Fruit fly (Drosophila melanogaster) whole organism, embryonic: ENCODE results near the gene Pebp1.

ENCODE experiments used
- Ada2b ChIP-seq: fragments of 200-800 bp; sonication (Bioruptor generic); IDR thresholded peaks from 2 replicates; pipeline ENCODE4 v1.3.6; 2022; ENCODE audit warnings: missing biosample characterization, missing genetic modification characterization
- Blimp-1 ChIP-seq: fragments of 200-800 bp; sonication (Bioruptor generic); optimal IDR thresholded peaks from 3 replicates; lab custom pipeline; 2018; ENCODE audit warnings: missing biosample characterization, missing genetic modification characterization, mild to moderate bottlenecking, moderate library complexity, missing genetic modification reagents
- C15 ChIP-seq: fragments of 200-800 bp; sonication (Bioruptor generic); IDR thresholded peaks from 3 replicates; pipeline ENCODE4 v1.3.6; 2022; ENCODE audit warnings: missing biosample characterization, missing genetic modification characterization
- CG1024 ChIP-seq: fragments of 200-800 bp; sonication (Bioruptor generic); IDR thresholded peaks from 2 replicates; pipeline ENCODE4 v1.3.6; 2022; ENCODE audit warnings: missing biosample characterization, missing genetic modification characterization
- CG11247 ChIP-seq: fragments of 200-800 bp; sonication (Bioruptor generic); IDR thresholded peaks from 2 replicates; pipeline ENCODE4 v1.3.6; 2022; ENCODE audit warnings: missing biosample characterization, missing genetic modification characterization
- CG13123 ChIP-seq: fragments of 200-800 bp; sonication (Bioruptor generic); optimal IDR thresholded peaks from 2 replicates; lab custom pipeline; 2016; ENCODE audit warnings: missing biosample characterization, missing genetic modification characterization
- CG13287 ChIP-seq: fragments of 200-800 bp; sonication (Bioruptor generic); IDR thresholded peaks from 2 replicates; pipeline ENCODE4 v1.3.6; 2022; ENCODE audit warnings: missing biosample characterization, missing genetic modification characterization; ENCODE audit not compliant: partially characterized antibody
- CG13424 ChIP-seq: fragments of 200-800 bp; sonication (Bioruptor generic); optimal IDR thresholded peaks from 2 replicates; lab custom pipeline; 2019; ENCODE audit warnings: missing biosample characterization, mild to moderate bottlenecking, missing genetic modification characterization, moderate library complexity
- CG13624 ChIP-seq: fragments of 200-800 bp; sonication (Bioruptor generic); optimal IDR thresholded peaks from 2 replicates; lab custom pipeline; 2016; ENCODE audit warnings: missing biosample characterization, missing genetic modification characterization
- CG15601 ChIP-seq: fragments of 200-800 bp; sonication (Bioruptor generic); optimal IDR thresholded peaks from 3 replicates; lab custom pipeline; 2019; ENCODE audit warnings: missing biosample characterization, mild to moderate bottlenecking, missing genetic modification characterization, moderate library complexity
- CG17361 ChIP-seq: fragments of 200-800 bp; sonication (Bioruptor generic); IDR thresholded peaks from 3 replicates; pipeline ENCODE4 v1.3.6; 2022; ENCODE audit warnings: missing biosample characterization, missing genetic modification characterization
- CG17912 ChIP-seq: fragments of 200-800 bp; sonication (Bioruptor generic); optimal IDR thresholded peaks from 2 replicates; lab custom pipeline; 2018; ENCODE audit warnings: missing biosample characterization, mild to moderate bottlenecking, missing genetic modification characterization
- CG18764 ChIP-seq: fragments of 200-800 bp; sonication (Bioruptor generic); optimal IDR thresholded peaks from 3 replicates; lab custom pipeline; 2016; ENCODE audit warnings: missing biosample characterization, missing genetic modification characterization
- CG31224 ChIP-seq: fragments of 200-800 bp; sonication (Bioruptor generic); IDR thresholded peaks from 2 replicates; pipeline ENCODE4 v1.3.6; 2022; ENCODE audit warnings: missing biosample characterization, missing genetic modification characterization
- CG31441 ChIP-seq: fragments of 200-800 bp; sonication (Bioruptor generic); IDR thresholded peaks from 2 replicates; pipeline ENCODE4 v1.3.6; 2022; ENCODE audit warnings: missing biosample characterization, missing genetic modification characterization
- CG34376 ChIP-seq: fragments of 200-800 bp; sonication (Bioruptor generic); optimal IDR thresholded peaks from 2 replicates; lab custom pipeline; 2018; ENCODE audit warnings: missing biosample characterization, mild to moderate bottlenecking, missing genetic modification characterization
- CG3847 ChIP-seq: fragments of 200-800 bp; sonication (Bioruptor generic); IDR thresholded peaks from 2 replicates; pipeline ENCODE4 v1.3.6; 2022; ENCODE audit warnings: missing biosample characterization, missing genetic modification characterization
- CG6175 ChIP-seq: fragments of 200-800 bp; sonication (Bioruptor generic); IDR thresholded peaks from 3 replicates; pipeline ENCODE4 v1.3.6; 2022; ENCODE audit warnings: missing biosample characterization, missing genetic modification characterization
- CG6854 ChIP-seq: fragments of 200-800 bp; sonication (Bioruptor generic); optimal IDR thresholded peaks from 3 replicates; lab custom pipeline; 2017; ENCODE audit warnings: missing biosample characterization, mild to moderate bottlenecking, missing genetic modification characterization
- CG7357 ChIP-seq: fragments of 200-800 bp; sonication (Bioruptor generic); IDR thresholded peaks from 3 replicates; pipeline ENCODE4 v1.3.6; 2022; ENCODE audit warnings: missing biosample characterization, missing genetic modification characterization
- CG8290 ChIP-seq, 3 experiments: fragments of 200-800 bp; sonication (Bioruptor generic); optimal IDR thresholded peaks; 2 replicates each; lab custom pipeline; 2016 to 2019; ENCODE audit warnings: missing biosample characterization in 3 of 3, missing genetic modification characterization in 3 of 3, mild to moderate bottlenecking in 2 of 3, moderate library complexity in 1 of 3
- CG8478 ChIP-seq: fragments of >200 bp; optimal IDR thresholded peaks from 2 replicates; lab custom pipeline; 2018
- CG9609 ChIP-seq: fragments of 200-800 bp; sonication (Bioruptor generic); optimal IDR thresholded peaks from 3 replicates; lab custom pipeline; 2016; ENCODE audit warnings: missing biosample characterization, missing genetic modification characterization
- Camta ChIP-seq: fragments of 200-800 bp; sonication (Bioruptor generic); optimal IDR thresholded peaks from 2 replicates; lab custom pipeline; 2016; ENCODE audit warnings: missing biosample characterization, missing genetic modification characterization
- Dbx ChIP-seq: fragments of 200-800 bp; sonication (Bioruptor generic); IDR thresholded peaks from 3 replicates; pipeline ENCODE4 v1.3.6; 2022; ENCODE audit warnings: missing biosample characterization, missing genetic modification characterization
- Dek ChIP-seq: fragments of 200-800 bp; sonication (Bioruptor generic); optimal IDR thresholded peaks from 3 replicates; lab custom pipeline; 2019; ENCODE audit warnings: missing biosample characterization, mild to moderate bottlenecking, missing genetic modification characterization, moderate library complexity
- Dp ChIP-seq: fragments of 200-800 bp; sonication (Bioruptor generic); optimal IDR thresholded peaks from 2 replicates; lab custom pipeline; 2018; ENCODE audit warnings: missing biosample characterization, mild to moderate bottlenecking, missing genetic modification characterization, moderate library complexity
- Dref ChIP-seq: fragments of 200-800 bp; sonication (Bioruptor generic); IDR thresholded peaks from 2 replicates; pipeline ENCODE4 v1.3.6; 2022; ENCODE audit warnings: missing biosample characterization, missing genetic modification characterization
- Elba2 ChIP-seq: fragments of 200-800 bp; sonication (Bioruptor generic); optimal IDR thresholded peaks from 3 replicates; lab custom pipeline; 2016; ENCODE audit warnings: missing biosample characterization, missing genetic modification characterization
- Hey ChIP-seq: fragments of 200-800 bp; sonication (Bioruptor generic); optimal IDR thresholded peaks from 3 replicates; lab custom pipeline; 2018; ENCODE audit warnings: missing biosample characterization, mild to moderate bottlenecking, missing genetic modification characterization
- HmgD ChIP-seq: fragments of 200-800 bp; sonication (Bioruptor generic); optimal IDR thresholded peaks from 3 replicates; lab custom pipeline; 2016; ENCODE audit warnings: missing biosample characterization, missing genetic modification characterization
- Hr39 ChIP-seq: fragments of >200 bp; optimal IDR thresholded peaks from 2 replicates; lab custom pipeline; 2017
- Hr51 ChIP-seq, 2 experiments: fragments of 200-800 bp; sonication (Bioruptor generic); optimal IDR thresholded peaks; 2 replicates in 1 of 2; 3 replicates in 1 of 2; lab custom pipeline; 2016 to 2018; ENCODE audit warnings: missing biosample characterization in 2 of 2, missing genetic modification characterization in 2 of 2, mild to moderate bottlenecking in 1 of 2, moderate library complexity in 1 of 2
- Mad ChIP-seq: fragments of 200-800 bp; sonication (Bioruptor generic); optimal IDR thresholded peaks from 2 replicates; lab custom pipeline; 2016; ENCODE audit warnings: missing biosample characterization, missing genetic modification characterization
- Six4 ChIP-seq: fragments of 200-800 bp; sonication (Bioruptor generic); optimal IDR thresholded peaks from 2 replicates; lab custom pipeline; 2016; ENCODE audit warnings: missing biosample characterization, missing genetic modification characterization
- Sry-δ ChIP-seq: fragments of 200-800 bp; sonication (Bioruptor generic); optimal IDR thresholded peaks from 2 replicates; lab custom pipeline; 2016; ENCODE audit warnings: missing biosample characterization, missing genetic modification characterization
- Xbp1 ChIP-seq: fragments of 200-800 bp; sonication (Bioruptor generic); optimal IDR thresholded peaks from 3 replicates; lab custom pipeline; 2016; ENCODE audit warnings: missing biosample characterization, mild to moderate bottlenecking, missing genetic modification characterization
- br ChIP-seq: fragments of >200 bp; optimal IDR thresholded peaks from 2 replicates; lab custom pipeline; 2017
- chinmo ChIP-seq: fragments of 200-800 bp; sonication (Bioruptor generic); IDR thresholded peaks from 4 replicates; pipeline ENCODE4 v1.3.6; 2022; ENCODE audit warnings: missing biosample characterization, missing genetic modification characterization; ENCODE audit not compliant: partially characterized antibody
- croc ChIP-seq: fragments of 200-800 bp; sonication (Bioruptor generic); conservative IDR thresholded peaks from 3 replicates; pipeline ENCODE4 v1.3.6; 2022; ENCODE audit warnings: missing biosample characterization, missing genetic modification characterization
- eve ChIP-seq, 2 experiments: fragments of >200 bp; optimal IDR thresholded peaks; 2 replicates each; lab custom pipeline; 2017; ENCODE audit warnings: missing biosample characterization in 2 of 2, missing genetic modification characterization in 2 of 2
- fu2 ChIP-seq: fragments of 200-800 bp; sonication (Bioruptor generic); optimal IDR thresholded peaks from 2 replicates; lab custom pipeline; 2016; ENCODE audit warnings: missing biosample characterization, missing genetic modification characterization
- grau ChIP-seq: fragments of 200-800 bp; optimal IDR thresholded peaks from 3 replicates; lab custom pipeline; 2019; ENCODE audit warnings: missing biosample characterization, mild to moderate bottlenecking, missing genetic modification characterization, moderate library complexity
- hb ChIP-seq: fragments of 200-800 bp; sonication (Bioruptor generic); IDR thresholded peaks from 3 replicates; pipeline ENCODE4 v1.3.6; 2022; ENCODE audit warnings: missing biosample characterization, missing genetic modification characterization; ENCODE audit not compliant: partially characterized antibody
- maf-S ChIP-seq: fragments of 200-800 bp; sonication (Bioruptor generic); optimal IDR thresholded peaks from 2 replicates; lab custom pipeline; 2016; ENCODE audit warnings: missing biosample characterization, missing genetic modification characterization
- mld ChIP-seq: fragments of 200-800 bp; sonication (Bioruptor generic); IDR thresholded peaks from 3 replicates; pipeline ENCODE4 v1.3.6; 2022; ENCODE audit warnings: missing biosample characterization, missing genetic modification characterization; ENCODE audit not compliant: partially characterized antibody
- pho ChIP-seq: fragments of 200-800 bp; sonication (Bioruptor generic); optimal IDR thresholded peaks from 2 replicates; lab custom pipeline; 2016; ENCODE audit warnings: missing biosample characterization, missing genetic modification characterization
- repo ChIP-seq: fragments of 200-800 bp; sonication (Bioruptor generic); optimal IDR thresholded peaks from 2 replicates; lab custom pipeline; 2016; ENCODE audit warnings: missing biosample characterization, missing genetic modification characterization
- sens-2 ChIP-seq: fragments of 200-800 bp; sonication (Bioruptor generic); IDR thresholded peaks from 2 replicates; pipeline ENCODE4 v1.3.6; 2022; ENCODE audit warnings: missing biosample characterization, missing genetic modification characterization
- slou ChIP-seq: fragments of 200-800 bp; sonication (Bioruptor generic); optimal IDR thresholded peaks from 3 replicates; lab custom pipeline; 2016; ENCODE audit warnings: missing biosample characterization, missing genetic modification characterization
- tll ChIP-seq, 2 experiments: fragments of 200-800 bp in 1 of 2; fragments of >200 bp in 1 of 2; sonication (Bioruptor generic) in 1 of 2; optimal IDR thresholded peaks; 2 replicates each; lab custom pipeline; 2017 to 2019; ENCODE audit warnings: missing biosample characterization in 2 of 2, missing genetic modification characterization in 2 of 2, mild to moderate bottlenecking in 1 of 2, moderate library complexity in 1 of 2

Pebp1 gene

dm6 chr3R:22491088-22491879, 25.4 kb downstream of the Pebp1 start, which contains the start of the genes CCT1 and tHMG1 (continued):
- TF ChIP-seq Camta (GFP tag; lab: Kevin White, UChicago) = no peak
- no peak for TF ChIP-seq CG13123 (GFP tag; lab: Kevin White, UChicago)
- TF ChIP-seq C15 (GFP tag; lab: Robert Waterston, UW) = no peak
- no peak for TF ChIP-seq sens-2 (GFP tag; lab: Robert Waterston, UW)
- no peak for TF ChIP-seq Elba2 (GFP tag; lab: Kevin White, UChicago)
- no peak for TF ChIP-seq br (lab: Kevin White, UChicago)
- no peak for TF ChIP-seq slou (GFP tag; lab: Kevin White, UChicago)
- TF ChIP-seq CG3847 (GFP tag; lab: Robert Waterston, UW) = no peak
- TF ChIP-seq hb (GFP tag; lab: Robert Waterston, UW) = peak; percentile 84
- peak; percentile 97 for TF ChIP-seq CG13287 (GFP tag; lab: Robert Waterston, UW)
- peak; percentile 73 for TF ChIP-seq Dp (GFP tag; lab: Kevin White, UChicago)
- TF ChIP-seq Sry-δ (GFP tag; lab: Kevin White, UChicago) = peak; percentile 87
- TF ChIP-seq Hey (tag; lab: Kevin White, UChicago) = no peak
- TF ChIP-seq HmgD (GFP tag; lab: Kevin White, UChicago) = no peak
- TF ChIP-seq CG31441 (GFP tag; lab: Robert Waterston, UW) = no peak
- TF ChIP-seq CG8478 (lab: Kevin White, UChicago) = no peak
- no peak for TF ChIP-seq CG31224
- no peak for TF ChIP-seq croc (GFP tag; lab: Robert Waterston, UW)
- no peak for TF ChIP-seq Blimp-1
- no peak for TF ChIP-seq maf-S (GFP tag; lab: Kevin White, UChicago)
- TF ChIP-seq grau (tag; lab: Kevin White, UChicago) = peak; percentile 21
- no peak for TF ChIP-seq CG6854 (GFP tag; lab: Kevin White, UChicago)
- no peak for TF ChIP-seq repo (GFP tag; lab: Kevin White, UChicago)
- TF ChIP-seq CG13424 = peak; percentile 13
- peak; percentile 85; the same call in 3 of the 4 replicates for TF ChIP-seq chinmo (GFP tag; lab: Robert Waterston, UW)
- no peak for TF ChIP-seq CG11247
- TF ChIP-seq Xbp1 (GFP tag; lab: Kevin White, UChicago) = peak; percentile 2
- TF ChIP-seq Six4 (GFP tag; lab: Kevin White, UChicago) = no peak
- no peak for TF ChIP-seq CG6175 (GFP tag; lab: Robert Waterston, UW)
- peak; percentile 77 for TF ChIP-seq Dref
- no peak for TF ChIP-seq eve (GFP tag; optimal IDR thresholded peaks at IDR 0.05; lab: Kevin White, UChicago)
- no peak for TF ChIP-seq CG18764 (GFP tag; lab: Kevin White, UChicago)
- no peak for TF ChIP-seq Hr51 (GFP tag; optimal IDR thresholded peaks at IDR 0.05; lab: Kevin White, UChicago)
- TF ChIP-seq CG8290 (GFP tag; optimal IDR thresholded peaks at IDR 0.05; lab: Kevin White, UChicago) = no peak
- TF ChIP-seq CG8290 (tag; optimal IDR thresholded peaks at IDR 0.05; lab: Kevin White, UChicago) = no peak
- no peak for TF ChIP-seq Hr39 (lab: Kevin White, UChicago)
- TF ChIP-seq CG17912 (GFP tag; lab: Kevin White, UChicago) = no peak
- TF ChIP-seq CG9609 = no peak
- no peak for TF ChIP-seq CG13624 (GFP tag; lab: Kevin White, UChicago)
- TF ChIP-seq tll (GFP tag; optimal IDR thresholded peaks at IDR 0.05; lab: Kevin White, UChicago) = no peak
- no peak for TF ChIP-seq fu2 (GFP tag; lab: Kevin White, UChicago)
- TF ChIP-seq Dek (tag; lab: Kevin White, UChicago) = no peak
- TF ChIP-seq CG34376 (GFP tag; lab: Kevin White, UChicago) = no peak
- TF ChIP-seq Dbx (GFP tag; lab: Robert Waterston, UW) = no peak
- no peak for TF ChIP-seq Ada2b (GFP tag; lab: Robert Waterston, UW)
- TF ChIP-seq CG17361 (GFP tag; lab: Robert Waterston, UW) = no peak
- no peak for TF ChIP-seq CG1024 (GFP tag; lab: Robert Waterston, UW)
- peak; percentile 35 for TF ChIP-seq CG15601
- TF ChIP-seq pho (GFP tag; lab: Kevin White, UChicago) = peak; percentile 13
- TF ChIP-seq mld (GFP tag; lab: Robert Waterston, UW) = peak; percentile 91; the same call in 2 of the 3 replicates
- no peak for TF ChIP-seq CG7357 (GFP tag; lab: Robert Waterston, UW)
- TF ChIP-seq Mad = no peak
